Worm (Caenorhabditis elegans) whole organism, L2 larva: ENCODE measurements around the gene prx-5.

Experiments used
- C34F6.9 ChIP-seq: fragments of 150-350 bp; optimal IDR thresholded peaks from 2 replicates; lab custom pipeline; 2014; ENCODE audit warnings: missing biosample characterization, missing genetic modification characterization
- F13H6.1 ChIP-seq: sonication (generic microtip); optimal IDR thresholded peaks from 2 replicates; lab custom pipeline; 2016; ENCODE audit warnings: missing genetic modification characterization, missing compliant biosample characterization
- R02D3.7 ChIP-seq: fragments of 150-350 bp; optimal IDR thresholded peaks from 2 replicates; lab custom pipeline; 2014; ENCODE audit warnings: missing biosample characterization, missing genetic modification characterization
- ZK546.5 ChIP-seq: sonication (generic microtip); optimal IDR thresholded peaks from 2 replicates; lab custom pipeline; 2017; ENCODE audit warnings: missing biosample characterization, missing genetic modification characterization
- alr-1 ChIP-seq: fragments of 150-350 bp; optimal IDR thresholded peaks from 2 replicates; lab custom pipeline; 2014; ENCODE audit warnings: missing biosample characterization, missing genetic modification characterization
- ama-1 ChIP-seq: fragments of 150-350 bp; optimal IDR thresholded peaks from 2 replicates; lab custom pipeline; 2018; ENCODE audit warnings: inconsistent platforms
- blmp-1 ChIP-seq: sonication (generic microtip); optimal IDR thresholded peaks from 2 replicates; lab custom pipeline; 2017; ENCODE audit warnings: missing genetic modification characterization, mild to moderate bottlenecking, missing compliant biosample characterization, antibody characterized with exemption, moderate library complexity; ENCODE audit not compliant: insufficient read depth
- ceh-82 ChIP-seq: fragments of 150-350 bp; optimal IDR thresholded peaks from 2 replicates; lab custom pipeline; 2014; ENCODE audit warnings: missing biosample characterization, missing genetic modification characterization
- crh-2 ChIP-seq: sonication (generic microtip); optimal IDR thresholded peaks from 2 replicates; lab custom pipeline; 2017; ENCODE audit warnings: missing biosample characterization, missing genetic modification characterization
- egl-27 ChIP-seq: sonication (generic microtip); optimal IDR thresholded peaks from 3 replicates; lab custom pipeline; 2017; ENCODE audit warnings: missing biosample characterization, missing genetic modification reagents, missing genetic modification characterization
- elt-3 ChIP-seq: sonication (generic microtip); optimal IDR thresholded peaks from 2 replicates; lab custom pipeline; 2017; ENCODE audit warnings: missing biosample characterization, missing genetic modification characterization
- fos-1 ChIP-seq: fragments of 150-350 bp; optimal IDR thresholded peaks from 2 replicates; lab custom pipeline; 2014; ENCODE audit warnings: missing biosample characterization, missing genetic modification characterization
- gmeb-1 ChIP-seq: fragments of 150-350 bp; optimal IDR thresholded peaks from 2 replicates; lab custom pipeline; 2014; ENCODE audit warnings: missing biosample characterization, missing genetic modification characterization
- lin-11 ChIP-seq: fragments of 150-350 bp; sonication (generic microtip); optimal IDR thresholded peaks from 2 replicates; lab custom pipeline; 2014; ENCODE audit warnings: missing biosample characterization, missing genetic modification characterization, inconsistent platforms, mixed read lengths
- lin-39 ChIP-seq: fragments of 150-350 bp; optimal IDR thresholded peaks from 2 replicates; lab custom pipeline; 2014; ENCODE audit warnings: missing biosample characterization, missing genetic modification reagents, missing genetic modification characterization
- lsy-2 ChIP-seq, 2 experiments: fragments of 150-350 bp in 1 of 2; sonication (generic microtip) in 1 of 2; optimal IDR thresholded peaks; 2 replicates each; lab custom pipeline; 2014 to 2017; ENCODE audit warnings: missing biosample characterization in 2 of 2, missing genetic modification characterization in 2 of 2
- mab-5 ChIP-seq: fragments of 150-350 bp; optimal IDR thresholded peaks from 2 replicates; lab custom pipeline; 2014; ENCODE audit warnings: missing biosample characterization, missing genetic modification characterization
- mdl-1 ChIP-seq, 2 experiments: fragments of 150-350 bp in 1 of 2; sonication (generic microtip) in 1 of 2; optimal IDR thresholded peaks; 2 replicates each; lab custom pipeline; 2017; ENCODE audit warnings: missing biosample characterization in 2 of 2, missing genetic modification characterization in 2 of 2
- nhr-10 ChIP-seq: sonication (generic microtip); optimal IDR thresholded peaks from 2 replicates; lab custom pipeline; 2017; ENCODE audit warnings: missing biosample characterization, missing genetic modification characterization
- nhr-11 ChIP-seq: fragments of 150-350 bp; optimal IDR thresholded peaks from 2 replicates; lab custom pipeline; 2014; ENCODE audit warnings: missing biosample characterization, missing genetic modification characterization
- nhr-129 ChIP-seq: fragments of 150-350 bp; optimal IDR thresholded peaks from 2 replicates; lab custom pipeline; 2014; ENCODE audit warnings: missing biosample characterization, missing genetic modification characterization
- nhr-21 ChIP-seq: fragments of 150-350 bp; optimal IDR thresholded peaks from 2 replicates; lab custom pipeline; 2014; ENCODE audit warnings: missing biosample characterization, missing genetic modification characterization
- nhr-23 ChIP-seq: fragments of 150-350 bp; optimal IDR thresholded peaks from 2 replicates; lab custom pipeline; 2014; ENCODE audit warnings: missing biosample characterization, missing genetic modification reagents, missing genetic modification characterization
- nhr-6 ChIP-seq: fragments of 150-350 bp; optimal IDR thresholded peaks from 2 replicates; lab custom pipeline; 2014; ENCODE audit warnings: missing biosample characterization, missing genetic modification characterization
- nhr-77 ChIP-seq: fragments of 150-350 bp; optimal IDR thresholded peaks from 2 replicates; lab custom pipeline; 2014; ENCODE audit warnings: missing biosample characterization, missing genetic modification characterization
- sem-4 ChIP-seq: fragments of 150-350 bp; optimal IDR thresholded peaks from 2 replicates; lab custom pipeline; 2014; ENCODE audit warnings: missing biosample characterization, missing genetic modification reagents, missing genetic modification characterization
- skn-1 ChIP-seq: sonication (generic microtip); optimal IDR thresholded peaks from 2 replicates; lab custom pipeline; 2017; ENCODE audit warnings: missing biosample characterization, missing genetic modification characterization
- sma-9 ChIP-seq, 2 experiments: fragments of 150-350 bp in 1 of 2; sonication (generic microtip) in 1 of 2; optimal IDR thresholded peaks; 2 replicates each; lab custom pipeline; 2014 to 2016; ENCODE audit warnings: missing genetic modification characterization in 2 of 2, mild to moderate bottlenecking in 1 of 2, missing biosample characterization in 1 of 2, missing compliant biosample characterization in 1 of 2, missing genetic modification reagents in 1 of 2, moderate library complexity in 1 of 2
- snpc-4 ChIP-seq: fragments of 150-350 bp; optimal IDR thresholded peaks from 2 replicates; lab custom pipeline; 2014; ENCODE audit warnings: missing biosample characterization, missing genetic modification characterization
- unc-55 ChIP-seq: fragments of 150-350 bp; sonication (generic microtip); optimal IDR thresholded peaks from 3 replicates; lab custom pipeline; 2014; ENCODE audit warnings: missing biosample characterization, missing genetic modification reagents, missing genetic modification characterization
- unc-62 ChIP-seq: fragments of 150-350 bp; optimal IDR thresholded peaks from 2 replicates; lab custom pipeline; 2014; ENCODE audit warnings: missing biosample characterization, missing genetic modification reagents, missing genetic modification characterization
- ztf-11 ChIP-seq: sonication (generic microtip); optimal IDR thresholded peaks from 2 replicates; lab custom pipeline; 2017; ENCODE audit warnings: missing biosample characterization, missing genetic modification characterization

The prx-5 gene

ce11 chrII:8704413-8704874 is at the start of gene prx-5:
Gene prx-5, plus strand, starts transcription at chrII:8704824.
- no peak for TF ChIP-seq nhr-129 (tag; lab: Kevin White, UChicago)
- TF ChIP-seq ama-1 (lab: Kevin White, UChicago), result no peak
- TF ChIP-seq fos-1 (tag; lab: Kevin White, UChicago), result peak; percentile 51
- no peak for TF ChIP-seq F13H6.1 (tag; lab: Kevin White, UChicago)
- no peak for TF ChIP-seq nhr-6 (tag; lab: Kevin White, UChicago)

- no peak for TF ChIP-seq fos-1 (tag; lab: Kevin White, UChicago)
Measured at ce11 chrII:8658835-8659234, 45.8 kb upstream of the prx-5 start, which contains the start of gene atg-10. Gene atg-10, plus strand, starts transcription at chrII:8659135.

ce11 chrII:8661539-8661938 is 43.1 kb upstream of the prx-5 start, which contains the start of the genes piga-1 and eif-2Bepsilon:
Gene piga-1, minus strand, starts transcription at chrII:8661712.
Gene eif-2Bepsilon, plus strand, starts transcription at chrII:8661869.
- TF ChIP-seq blmp-1 (tag; lab: Kevin White, UChicago) (no peak), elt-3 (no peak), gmeb-1 (no peak), sem-4 (tag; lab: Kevin White, UChicago) (no peak), mdl-1 (tag; optimal IDR thresholded peaks at IDR 0.05; lab: Kevin White, UChicago) (peak in 1 of 2 experiments; percentile 1), C34F6.9 (tag; lab: Kevin White, UChicago) (peak; percentile 88), lsy-2 (tag; optimal IDR thresholded peaks at IDR 0.05; lab: Kevin White, UChicago) (peak in 1 of 2 experiments; percentile 74), unc-55 (GFP tag; lab: Kevin White, UChicago) (peak; percentile 84), nhr-6 (tag; lab: Kevin White, UChicago) (peak; percentile 24), nhr-11 (tag; lab: Kevin White, UChicago) (no peak), fos-1 (tag; lab: Kevin White, UChicago) (peak; percentile 21), crh-2 (tag; lab: Kevin White, UChicago) (peak; percentile 72), nhr-129 (tag; lab: Kevin White, UChicago) (peak; percentile 48), nhr-10 (tag; lab: Kevin White, UChicago) (no peak), nhr-77 (tag; lab: Kevin White, UChicago) (no peak), sma-9 (GFP tag; optimal IDR thresholded peaks at IDR 0.05; lab: Kevin White, UChicago) (peak; percentile 21), sma-9 (tag; optimal IDR thresholded peaks at IDR 0.05; lab: Kevin White, UChicago) (no peak), ZK546.5 (tag; lab: Kevin White, UChicago) (no peak), lin-11 (tag; lab: Kevin White, UChicago) (no peak), nhr-23 (tag; lab: Kevin White, UChicago) (no peak)

- TF ChIP-seq crh-2 (tag; lab: Kevin White, UChicago), result no peak
- no peak for TF ChIP-seq ceh-82 (tag; lab: Kevin White, UChicago)
- no peak for TF ChIP-seq sma-9 (GFP tag; optimal IDR thresholded peaks at IDR 0.05; lab: Kevin White, UChicago)
- no peak for TF ChIP-seq sma-9 (tag; optimal IDR thresholded peaks at IDR 0.05; lab: Kevin White, UChicago)
- TF ChIP-seq mab-5 (tag; lab: Kevin White, UChicago), result no peak
- no peak for TF ChIP-seq alr-1 (tag; lab: Kevin White, UChicago)
- TF ChIP-seq unc-62 (GFP tag; lab: Kevin White, UChicago), result no peak
- TF ChIP-seq blmp-1 (tag; lab: Kevin White, UChicago), result no peak
- no peak for TF ChIP-seq skn-1 (tag; lab: Kevin White, UChicago)
Measured at ce11 chrII:8664533-8664932, 40.1 kb upstream of the prx-5 start, which contains the start of gene etc-1. Gene etc-1, plus strand, starts transcription at chrII:8664833.

DNA sequence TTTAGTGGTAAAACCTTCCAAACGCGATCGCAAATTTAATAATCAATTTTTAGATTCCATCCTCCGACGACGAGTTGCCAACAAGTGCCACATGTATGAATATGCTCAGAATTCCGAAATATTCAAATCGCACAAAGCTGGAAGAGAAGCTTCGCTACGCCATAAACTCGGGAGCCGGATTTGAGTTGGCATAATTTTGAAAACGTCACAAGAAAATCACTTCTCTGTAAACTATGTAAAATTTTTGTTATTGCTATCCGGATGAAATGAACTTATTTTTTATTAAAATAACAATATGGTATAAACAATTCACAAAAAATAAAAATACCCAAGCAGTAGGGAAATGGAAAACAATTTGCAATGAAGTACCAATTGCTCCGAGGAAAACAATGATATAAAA is 35.8 kb upstream of the prx-5 start:
- TF ChIP-seq nhr-6 (tag; lab: Kevin White, UChicago), result no peak
- TF ChIP-seq lin-39 (tag; lab: Kevin White, UChicago), result no peak
- TF ChIP-seq blmp-1 (tag; lab: Kevin White, UChicago), result no peak
- TF ChIP-seq nhr-10 (tag; lab: Kevin White, UChicago), result no peak
- no peak for TF ChIP-seq elt-3
- no peak for TF ChIP-seq nhr-77 (tag; lab: Kevin White, UChicago)
- no peak for TF ChIP-seq gmeb-1
- TF ChIP-seq R02D3.7 (tag; lab: Kevin White, UChicago), result no peak
- TF ChIP-seq nhr-21, result no peak
- TF ChIP-seq fos-1 (tag; lab: Kevin White, UChicago), result no peak

- TF ChIP-seq egl-27, result no peak
- TF ChIP-seq lin-11 (tag; lab: Kevin White, UChicago), result no peak
- no peak for TF ChIP-seq R02D3.7 (tag; lab: Kevin White, UChicago)
- no peak for TF ChIP-seq ztf-11 (tag; lab: Kevin White, UChicago)
- peak; percentile 35 for TF ChIP-seq snpc-4 (tag; lab: Kevin White, UChicago)
Measured at ce11 chrII:8670835-8671234, 33.8 kb upstream of the prx-5 start.
